Worm (Caenorhabditis elegans): ENCODE measurements around the gene dmd-7.

The dmd-7 gene

DNA sequence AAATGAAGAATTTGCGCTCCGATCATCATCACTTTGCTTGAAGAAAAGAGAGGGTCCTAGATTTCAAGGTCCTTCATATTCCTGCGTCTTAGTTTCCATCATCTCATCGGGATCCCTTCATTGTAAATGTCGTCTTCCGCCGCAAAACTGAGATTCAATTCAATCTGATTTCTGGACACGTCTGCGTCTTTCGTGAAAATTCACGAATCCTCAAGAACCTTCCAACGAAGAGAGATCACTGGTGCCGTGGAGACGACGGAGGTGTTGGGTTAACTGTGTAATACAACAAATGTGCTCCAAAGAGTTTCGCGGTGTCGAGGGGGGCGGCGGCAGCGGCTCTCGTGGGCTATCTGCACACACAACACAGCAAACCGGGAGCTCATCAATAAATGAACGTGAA, 42.7 kb upstream of the dmd-7 start (continued):
- TF ChIP-seq eyg-1 (tag; optimal IDR thresholded peaks at IDR 0.05) (no peak), sdc-2 (tag; optimal IDR thresholded peaks at IDR 0.05) (no peak), gmeb-2 (tag; optimal IDR thresholded peaks at IDR 0.05) (no peak), C38D4.7 (GFP tag; optimal IDR thresholded peaks at IDR 0.05) (no peak), ceh-6 (GFP tag; optimal IDR thresholded peaks at IDR 0.05) (no peak), rnt-1 (tag; optimal IDR thresholded peaks at IDR 0.05) (peak; percentile 97), nhr-11 (tag; optimal IDR thresholded peaks at IDR 0.05) (no peak), npax-4 (tag; optimal IDR thresholded peaks at IDR 0.05) (no peak), ceh-18 (tag; optimal IDR thresholded peaks at IDR 0.05) (peak; percentile 80), pax-1 (tag; optimal IDR thresholded peaks at IDR 0.05) (no peak), pqm-1 (tag; optimal IDR thresholded peaks at IDR 0.05) (no peak), hlh-8 (tag; optimal IDR thresholded peaks at IDR 0.05) (no peak), syd-9 (tag; optimal IDR thresholded peaks at IDR 0.05) (peak; percentile 54), Y22D7AL.16 (tag; optimal IDR thresholded peaks at IDR 0.05) (no peak)

DNA sequence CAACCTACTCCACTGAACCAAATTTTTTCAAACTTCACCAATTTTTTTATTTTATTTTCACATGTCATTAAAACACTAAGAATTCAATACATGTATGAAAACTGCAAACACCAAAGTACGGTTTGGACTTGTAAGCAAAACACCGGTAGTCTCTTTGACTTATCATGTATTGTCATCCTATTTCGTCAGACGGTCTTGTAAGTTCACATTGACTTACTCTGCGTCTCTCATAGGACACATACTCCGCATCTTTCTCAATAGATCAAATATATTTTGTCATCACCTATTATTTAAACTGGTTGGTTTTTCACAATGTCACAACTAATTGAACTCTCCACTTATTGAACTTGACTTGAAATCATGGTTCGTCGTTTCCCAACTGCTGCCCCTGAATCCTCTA, 40.2 kb upstream of the dmd-7 start, which contains the start of gene W06H8.2:
Gene W06H8.2 (plus strand): TSS at position 258 of the 400 bp plus-strand sequence.
- TF ChIP-seq tbx-7 (tag; optimal IDR thresholded peaks at IDR 0.05) (no peak), pha-4 (tag; optimal IDR thresholded peaks at IDR 0.05) (no peak), nhr-232 (tag; optimal IDR thresholded peaks at IDR 0.05) (no peak), Y22D7AL.16 (tag; optimal IDR thresholded peaks at IDR 0.05) (no peak), elt-4 (tag; optimal IDR thresholded peaks at IDR 0.05) (no peak), K02D7.2 (tag; optimal IDR thresholded peaks at IDR 0.05) (no peak), ceh-14 (tag; optimal IDR thresholded peaks at IDR 0.05) (no peak), hlh-8 (tag; optimal IDR thresholded peaks at IDR 0.05) (no peak), ceh-18 (tag; optimal IDR thresholded peaks at IDR 0.05) (no peak)

DNA sequence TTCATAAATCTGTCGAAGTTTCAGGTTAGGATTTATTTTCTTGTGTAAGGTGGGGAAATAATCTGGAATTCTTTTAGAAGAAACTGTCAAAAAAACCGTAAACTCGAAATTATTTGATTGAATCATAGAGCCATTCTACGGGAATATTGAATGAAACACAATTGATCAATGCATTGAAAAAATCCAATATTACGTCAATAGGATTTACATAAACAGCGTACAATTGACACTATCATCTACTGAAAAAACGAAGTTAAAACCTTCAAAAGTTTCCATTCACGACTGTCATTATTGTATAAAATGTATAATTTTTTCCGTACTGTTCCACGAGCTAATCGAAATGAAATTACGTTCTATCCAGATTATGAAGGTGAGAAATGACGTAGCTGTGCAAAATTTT, 38.1 kb upstream of the dmd-7 start, which contains the start of gene rme-1:
Gene rme-1 (plus strand): TSS at position 301 of the 400 bp plus-strand sequence.
- TF ChIP-seq pros-1 (tag; optimal IDR thresholded peaks at IDR 0.05) (no peak), ztf-16 (tag; optimal IDR thresholded peaks at IDR 0.05) (no peak), hlh-13 (GFP tag; optimal IDR thresholded peaks at IDR 0.05) (no peak), sox-4 (tag; optimal IDR thresholded peaks at IDR 0.05) (no peak), nfya-1 (tag; optimal IDR thresholded peaks at IDR 0.05) (no peak), fax-1 (tag; optimal IDR thresholded peaks at IDR 0.05) (no peak), fkh-10 (GFP tag; optimal IDR thresholded peaks at IDR 0.05) (no peak), pha-4 (tag; optimal IDR thresholded peaks at IDR 0.05) (no peak), lin-11 (tag; optimal IDR thresholded peaks at IDR 0.05) (no peak), unc-86 (tag; optimal IDR thresholded peaks at IDR 0.05) (no peak), K02D7.2 (tag; optimal IDR thresholded peaks at IDR 0.05) (no peak), ceh-22 (tag; optimal IDR thresholded peaks at IDR 0.05) (no peak), eyg-1 (tag; optimal IDR thresholded peaks at IDR 0.05) (no peak), pax-1 (tag; optimal IDR thresholded peaks at IDR 0.05) (no peak), ahr-1 (tag; optimal IDR thresholded peaks at IDR 0.05) (no peak), lim-6 (tag; optimal IDR thresholded peaks at IDR 0.05) (no peak), ama-1 (optimal IDR thresholded peaks at IDR 0.05) (no peak), hlh-8 (tag; optimal IDR thresholded peaks at IDR 0.05) (no peak), tbx-2 (tag; optimal IDR thresholded peaks at IDR 0.05) (no peak)

DNA sequence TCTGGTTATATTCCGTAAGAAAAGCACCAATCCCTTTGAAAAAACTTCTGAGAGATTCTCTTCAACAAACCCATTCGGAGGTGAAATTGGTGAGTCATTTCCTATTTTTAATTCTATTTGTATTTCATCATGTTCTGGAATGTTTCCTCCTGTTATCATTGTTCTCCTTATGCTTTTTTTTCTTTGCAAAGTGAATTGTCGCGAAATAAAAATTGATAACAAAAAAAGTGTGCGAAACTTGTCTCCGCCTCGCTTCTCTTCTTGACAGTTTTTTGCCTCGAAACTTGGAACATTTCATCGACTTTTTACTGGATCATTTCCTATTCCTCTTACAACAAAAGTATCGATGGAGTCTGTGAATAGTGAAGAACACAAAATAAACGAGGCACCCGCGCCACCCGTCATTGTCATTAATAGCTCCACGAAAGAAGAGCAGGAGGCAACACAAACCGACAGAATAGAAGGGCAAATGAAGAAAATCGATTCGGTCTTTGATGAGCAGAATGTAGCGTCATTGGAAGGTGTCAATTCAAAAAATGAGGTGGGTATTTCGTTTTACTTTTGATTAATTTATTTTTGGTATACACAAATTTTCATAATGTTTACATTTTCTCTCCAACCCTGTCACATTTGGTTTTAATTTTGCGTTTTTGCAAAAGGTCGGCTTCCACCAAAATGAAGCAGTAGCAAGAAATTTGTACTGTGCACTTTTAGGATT, 36.6 kb upstream of the dmd-7 start:
- TF ChIP-seq hlh-15 (tag; optimal IDR thresholded peaks at IDR 0.05) (no peak), sox-4 (tag; optimal IDR thresholded peaks at IDR 0.05) (no peak)

DNA sequence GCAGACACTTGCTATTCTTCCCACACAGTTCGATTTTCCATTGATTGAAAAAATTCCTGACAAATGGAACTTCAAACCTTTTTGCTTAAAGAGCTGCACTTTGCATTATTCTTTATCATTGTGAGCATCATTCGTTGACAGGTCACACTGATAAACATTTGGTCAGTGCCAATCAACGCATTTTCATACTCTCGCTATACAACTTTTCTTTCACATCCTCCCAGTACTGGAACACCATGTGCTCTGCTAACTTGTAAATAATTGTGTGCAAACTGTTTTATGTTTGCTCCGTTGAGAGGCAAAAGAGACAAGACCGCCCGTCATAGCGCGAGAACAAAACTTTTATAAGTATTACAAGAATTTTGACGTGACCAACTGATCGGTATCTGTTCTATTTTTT, 35.2 kb upstream of the dmd-7 start:
- no peak for TF ChIP-seq hlh-13 (GFP tag; optimal IDR thresholded peaks at IDR 0.05)
- no peak for TF ChIP-seq ceh-18 (tag; optimal IDR thresholded peaks at IDR 0.05)
- TF ChIP-seq lim-6 (tag; optimal IDR thresholded peaks at IDR 0.05), result no peak
- TF ChIP-seq elt-2 (tag; optimal IDR thresholded peaks at IDR 0.05), result no peak
- TF ChIP-seq Y22D7AL.16 (tag; optimal IDR thresholded peaks at IDR 0.05), result no peak
- no peak for TF ChIP-seq sdc-2 (tag; optimal IDR thresholded peaks at IDR 0.05)

All from whole organism, late embryonic.